Worm (Caenorhabditis elegans): ENCODE results near the gene crh-2.

crh-2 gene

ce11 chrII:5187469-5187868 is at the start of gene crh-2:
TSS of gene crh-2 (minus strand) at chrII:5187569.
- no peak for TF ChIP-seq ceh-82 (tag; optimal IDR thresholded peaks at IDR 0.05)
- TF ChIP-seq lin-39 (tag; optimal IDR thresholded peaks at IDR 0.05): no peak
- TF ChIP-seq R02D3.7 (tag; optimal IDR thresholded peaks at IDR 0.05): no peak
- no peak for TF ChIP-seq nhr-12 (tag; optimal IDR thresholded peaks at IDR 0.05)
- TF ChIP-seq nhr-77 (tag; optimal IDR thresholded peaks at IDR 0.05): no peak
- no peak for TF ChIP-seq elt-3 (tag; optimal IDR thresholded peaks at IDR 0.05)
- no peak for TF ChIP-seq nhr-28 (tag; optimal IDR thresholded peaks at IDR 0.05)
- TF ChIP-seq nhr-76 (tag; optimal IDR thresholded peaks at IDR 0.05): no peak

- TF ChIP-seq lsy-12 (tag; optimal IDR thresholded peaks at IDR 0.05) (no peak), pqm-1 (tag; optimal IDR thresholded peaks at IDR 0.05) (peak; percentile 49), nfya-1 (tag; optimal IDR thresholded peaks at IDR 0.05; ENCODE audit: insufficient read depth) (no peak), skn-1 (tag; optimal IDR thresholded peaks at IDR 0.05) (no peak), elt-1 (tag; optimal IDR thresholded peaks at IDR 0.05) (no peak), elt-3 (tag; optimal IDR thresholded peaks at IDR 0.05) (no peak), nhr-237 (tag; optimal IDR thresholded peaks at IDR 0.05) (no peak), ceh-28 (tag; optimal IDR thresholded peaks at IDR 0.05) (no peak), lin-15B (tag; optimal IDR thresholded peaks at IDR 0.05) (no peak), mdl-1 (tag; optimal IDR thresholded peaks at IDR 0.05) (no peak), R02D3.7 (tag; optimal IDR thresholded peaks at IDR 0.05) (no peak), nhr-77 (tag; optimal IDR thresholded peaks at IDR 0.05) (no peak), unc-62 (GFP tag; optimal IDR thresholded peaks at IDR 0.05) (no peak), nhr-25 (tag; optimal IDR thresholded peaks at IDR 0.05) (no peak), ceh-9 (tag; optimal IDR thresholded peaks at IDR 0.05) (no peak), eor-1 (tag; optimal IDR thresholded peaks at IDR 0.05) (no peak), elt-2 (tag; optimal IDR thresholded peaks at IDR 0.05) (peak; percentile 85)
Observed at ce11 chrII:5235758-5236157, 48.4 kb upstream of the crh-2 start, which contains the start of gene pho-1. TSS of gene pho-1 (minus strand) at chrII:5235846.

ce11 chrII:5234728-5235127 is 47.4 kb upstream of the crh-2 start:
- TF ChIP-seq tbx-2 (tag; optimal IDR thresholded peaks at IDR 0.05) (no peak), pqm-1 (tag; optimal IDR thresholded peaks at IDR 0.05) (peak; percentile 57), egl-27 (tag; optimal IDR thresholded peaks at IDR 0.05) (no peak), nfya-1 (tag; optimal IDR thresholded peaks at IDR 0.05; ENCODE audit: insufficient read depth) (no peak), aly-2 (tag; optimal IDR thresholded peaks at IDR 0.05) (no peak), skn-1 (tag; optimal IDR thresholded peaks at IDR 0.05) (no peak), fkh-10 (GFP tag; optimal IDR thresholded peaks at IDR 0.05) (no peak), elt-2 (tag; optimal IDR thresholded peaks at IDR 0.05) (peak; percentile 84), nhr-25 (tag; optimal IDR thresholded peaks at IDR 0.05) (no peak), ceh-82 (tag; optimal IDR thresholded peaks at IDR 0.05) (no peak), nhr-67 (tag; optimal IDR thresholded peaks at IDR 0.05) (no peak), ztf-4 (tag; optimal IDR thresholded peaks at IDR 0.05) (no peak)

ce11 chrII:5231111-5231510 is 43.7 kb upstream of the crh-2 start, which contains the start of gene EGAP2.1:
TSS of gene EGAP2.1 (plus strand) at chrII:5231411.
- TF ChIP-seq unc-39 (tag; optimal IDR thresholded peaks at IDR 0.05): no peak
- TF ChIP-seq ceh-28 (tag; optimal IDR thresholded peaks at IDR 0.05): no peak
- TF ChIP-seq nhr-25 (tag; optimal IDR thresholded peaks at IDR 0.05): no peak
- no peak for TF ChIP-seq skn-1 (tag; optimal IDR thresholded peaks at IDR 0.05)
- TF ChIP-seq unc-62 (GFP tag; optimal IDR thresholded peaks at IDR 0.05): no peak
- TF ChIP-seq lsy-12 (tag; optimal IDR thresholded peaks at IDR 0.05): no peak
- TF ChIP-seq aly-2 (tag; optimal IDR thresholded peaks at IDR 0.05): no peak

DNA sequence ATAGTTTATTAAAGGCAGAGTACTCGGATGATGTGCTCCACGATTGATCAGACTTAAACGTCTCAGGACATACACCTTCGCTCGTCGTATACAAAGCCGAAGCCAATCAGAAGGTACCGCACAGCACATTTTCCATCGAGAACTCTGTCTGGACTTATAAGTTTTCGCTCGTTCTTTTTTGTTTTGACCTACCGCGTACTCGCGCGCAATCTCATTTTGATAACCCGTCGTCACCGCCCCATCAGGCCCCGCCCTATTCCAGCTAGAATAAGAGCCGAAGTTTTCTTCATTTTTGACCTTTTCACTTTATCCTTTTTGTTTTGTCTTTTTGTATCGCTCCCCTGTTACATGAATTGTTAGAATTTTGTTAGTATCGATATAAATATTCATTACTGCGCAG is 42.2 kb upstream of the crh-2 start, which contains the start of gene EGAP2.2:
EGAP2.2 (plus strand) TSS at position 301 of the 400 bp plus-strand sequence.
- TF ChIP-seq ztf-4 (tag; optimal IDR thresholded peaks at IDR 0.05) (no peak), tbx-2 (tag; optimal IDR thresholded peaks at IDR 0.05) (no peak), elt-3 (tag; optimal IDR thresholded peaks at IDR 0.05) (no peak), aly-2 (tag; optimal IDR thresholded peaks at IDR 0.05) (no peak), elt-1 (tag; optimal IDR thresholded peaks at IDR 0.05) (no peak), pqm-1 (tag; optimal IDR thresholded peaks at IDR 0.05) (no peak), nfya-1 (tag; optimal IDR thresholded peaks at IDR 0.05; ENCODE audit: insufficient read depth) (no peak), lin-39 (tag; optimal IDR thresholded peaks at IDR 0.05) (no peak), lsy-12 (tag; optimal IDR thresholded peaks at IDR 0.05) (no peak), sea-2 (GFP tag; optimal IDR thresholded peaks at IDR 0.05) (no peak)

DNA sequence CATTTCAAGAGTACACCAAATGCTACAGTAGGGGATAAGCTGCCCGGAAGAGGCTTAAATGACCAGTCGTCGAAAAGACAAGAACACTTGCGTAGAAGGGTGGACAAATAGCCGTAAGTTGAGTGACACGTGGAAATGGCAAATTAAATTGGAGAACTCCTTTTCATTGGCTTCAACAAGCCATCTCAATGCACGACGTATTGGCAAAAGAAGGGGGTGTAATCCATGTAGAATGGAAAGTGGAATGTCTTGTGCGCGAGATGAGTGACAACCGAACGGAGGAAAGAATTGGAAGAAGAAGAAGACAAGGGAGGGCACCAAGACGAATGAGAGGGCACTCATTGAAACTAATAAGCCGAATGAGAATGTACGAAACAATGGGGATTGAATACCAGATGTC is 41.3 kb upstream of the crh-2 start:
- TF ChIP-seq snpc-4 (tag; optimal IDR thresholded peaks at IDR 0.05) (no peak), mml-1 (tag; optimal IDR thresholded peaks at IDR 0.05) (no peak), skn-1 (tag; optimal IDR thresholded peaks at IDR 0.05) (no peak), zag-1 (tag; optimal IDR thresholded peaks at IDR 0.05) (no peak), lsy-12 (tag; optimal IDR thresholded peaks at IDR 0.05) (no peak), sea-2 (GFP tag; optimal IDR thresholded peaks at IDR 0.05) (no peak), nfya-1 (tag; optimal IDR thresholded peaks at IDR 0.05; ENCODE audit: insufficient read depth) (no peak), nhr-77 (tag; optimal IDR thresholded peaks at IDR 0.05) (no peak), ztf-11 (tag; optimal IDR thresholded peaks at IDR 0.05) (no peak), elt-3 (tag; optimal IDR thresholded peaks at IDR 0.05) (no peak), tbx-2 (tag; optimal IDR thresholded peaks at IDR 0.05) (no peak), fkh-10 (GFP tag; optimal IDR thresholded peaks at IDR 0.05) (no peak), hmg-11 (tag; optimal IDR thresholded peaks at IDR 0.05) (no peak), nhr-12 (tag; optimal IDR thresholded peaks at IDR 0.05) (no peak), fkh-2 (tag; optimal IDR thresholded peaks at IDR 0.05) (no peak), mdl-1 (tag; optimal IDR thresholded peaks at IDR 0.05) (no peak), ceh-82 (tag; optimal IDR thresholded peaks at IDR 0.05) (no peak)
